Fruit fly (Drosophila melanogaster) whole organism, embryonic: ENCODE results near the gene CG33110.

ENCODE experiments used
- Nf-YA ChIP-seq: fragments of 200-800 bp; sonication (Bioruptor generic); IDR thresholded peaks from 2 replicates; pipeline ENCODE4 v1.3.6; 2022; ENCODE audit warnings: missing biosample characterization, missing genetic modification characterization
- lilli ChIP-seq: fragments of 200-800 bp; sonication (Bioruptor generic); optimal IDR thresholded peaks from 3 replicates; lab custom pipeline; 2016; ENCODE audit warnings: missing biosample characterization, missing genetic modification characterization
- tna ChIP-seq: fragments of 200-800 bp; sonication (Bioruptor generic); IDR thresholded peaks from 2 replicates; pipeline ENCODE4 v1.3.6; 2022; ENCODE audit warnings: missing biosample characterization, missing genetic modification characterization; ENCODE audit not compliant: partially characterized antibody

DNA sequence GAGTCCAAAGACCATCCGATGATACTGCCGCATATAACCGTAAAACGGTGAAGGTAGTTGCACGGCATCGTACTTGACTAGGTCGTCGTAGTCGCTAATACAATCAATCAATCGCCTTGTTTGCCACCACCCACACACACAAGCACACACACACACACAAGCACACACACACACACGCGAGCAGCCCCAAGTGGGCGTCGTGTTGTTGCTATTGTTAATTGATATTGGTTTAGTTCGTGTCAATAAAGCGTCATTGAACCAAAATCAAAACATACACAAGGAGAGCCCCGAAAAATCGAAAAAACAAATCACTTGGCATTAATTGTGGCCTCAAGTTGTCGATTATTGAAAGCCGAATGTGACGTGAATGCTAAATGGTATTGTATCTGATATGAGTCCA is 26.5 kb downstream of the CG33110 start:
- TF ChIP-seq lilli (GFP tag; lab: Kevin White, UChicago) (no peak), Nf-YA (0 out of 2 replicates have a peak, but pooled peaks have one; percentile 31), tna (no peak)
